Fruit fly (Drosophila melanogaster): ENCODE measurements around the gene CG44422.
A peak's percentile ranks its signal among the peaks of the same experiment; 100 is the strongest.

The CG44422 gene

DNA sequence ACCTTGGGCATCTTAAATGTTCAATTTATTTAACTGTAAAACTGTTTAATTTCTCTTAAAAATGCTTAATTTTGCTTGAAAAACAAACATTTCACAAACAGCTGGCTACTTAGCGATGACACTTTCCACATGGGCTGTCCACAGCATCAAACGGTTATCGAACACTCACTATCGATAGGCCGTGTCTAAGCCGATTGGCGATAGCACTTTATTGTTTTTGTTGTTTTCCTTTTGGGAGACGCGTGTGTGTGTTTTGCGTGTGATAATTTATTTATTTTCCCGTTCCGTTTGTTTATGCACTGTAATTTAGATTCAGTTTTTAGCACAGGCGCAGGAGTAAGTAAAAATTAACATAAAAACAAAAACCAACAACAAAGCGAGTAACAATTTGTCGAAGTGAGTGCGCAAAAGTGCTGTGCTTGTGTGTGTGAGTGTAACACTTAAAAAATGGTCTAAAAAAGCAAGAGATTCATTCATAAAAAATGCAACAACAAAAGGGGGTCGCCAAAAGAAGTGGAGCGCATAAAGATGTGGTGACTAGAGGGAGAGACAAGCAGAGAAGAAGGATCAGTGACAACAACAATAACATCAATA is 22.7 kb upstream of the CG44422 start, which contains the start of gene Gapvd1 (continued):
- TF ChIP-seq CG6765 (GFP tag; optimal IDR thresholded peaks at IDR 0.05): no peak

DNA sequence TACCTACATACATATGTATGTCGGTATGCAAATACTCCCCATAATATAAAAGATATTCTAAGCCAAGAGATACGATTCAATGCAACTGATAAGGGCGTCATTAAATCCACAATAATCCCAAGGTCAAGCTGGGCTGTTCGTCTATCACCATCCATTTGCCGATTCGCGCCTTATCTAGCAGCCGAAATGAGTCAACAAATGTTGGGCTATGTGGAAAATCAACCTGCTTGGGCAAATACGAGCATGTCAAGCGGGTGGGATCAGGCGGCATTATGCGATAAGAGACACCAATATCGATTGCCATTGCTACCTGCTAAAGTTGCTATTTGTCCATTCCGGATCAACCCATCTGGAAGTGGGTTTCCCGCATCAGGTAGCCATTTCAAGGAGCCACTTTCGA is 20.1 kb upstream of the CG44422 start:
- TF ChIP-seq dmrt11E (tag; optimal IDR thresholded peaks at IDR 0.05): no peak
- peak in 1 of 2 experiments; percentile 95 for TF ChIP-seq tll (GFP tag; optimal IDR thresholded peaks at IDR 0.05)
- peak; percentile 11 for TF ChIP-seq Kr (GFP tag; optimal IDR thresholded peaks at IDR 0.05)
- TF ChIP-seq CG15479 (GFP tag; optimal IDR thresholded peaks at IDR 0.05): peak; percentile 86
- peak; percentile 45 for TF ChIP-seq sens (GFP tag)
- no peak for TF ChIP-seq gsb-n (tag; optimal IDR thresholded peaks at IDR 0.05)
- peak; percentile 53 for TF ChIP-seq Med (GFP tag)
- no peak for TF ChIP-seq CG10209 (GFP tag; optimal IDR thresholded peaks at IDR 0.05)
- TF ChIP-seq D (optimal IDR thresholded peaks at IDR 0.05): peak; percentile 51
- no peak for TF ChIP-seq D (GFP tag; optimal IDR thresholded peaks at IDR 0.05)
- TF ChIP-seq CG11093 (GFP tag; IDR thresholded peaks at IDR 0.05): no peak

DNA sequence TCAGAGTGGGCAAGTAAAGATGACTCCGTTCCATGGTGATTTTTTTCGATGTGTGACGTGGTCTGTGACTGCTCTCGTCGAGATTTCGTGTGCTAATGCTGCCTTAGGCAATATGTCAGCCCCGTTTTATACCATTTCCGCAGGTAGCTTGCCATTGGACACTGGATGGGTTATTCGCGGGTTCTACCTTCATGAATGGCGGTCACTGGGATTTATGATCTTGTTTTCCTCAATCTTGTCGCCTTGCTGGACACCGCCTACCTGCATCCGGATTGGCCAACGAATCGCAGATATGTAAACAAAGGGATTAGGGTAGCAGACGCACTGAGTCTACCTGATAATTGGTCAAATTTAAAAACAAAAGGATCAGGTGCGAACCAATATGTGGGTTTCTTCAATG is 19.7 kb upstream of the CG44422 start, which contains the start of gene sisA:
Gene sisA (minus strand): TSS at position 101 of the 400 bp plus-strand sequence.
- TF ChIP-seq bab2 (GFP tag; optimal IDR thresholded peaks at IDR 0.05) (no peak), cad (GFP tag; optimal IDR thresholded peaks at IDR 0.05) (peak; percentile 61), gcm2 (GFP tag; optimal IDR thresholded peaks at IDR 0.05) (no peak)

DNA sequence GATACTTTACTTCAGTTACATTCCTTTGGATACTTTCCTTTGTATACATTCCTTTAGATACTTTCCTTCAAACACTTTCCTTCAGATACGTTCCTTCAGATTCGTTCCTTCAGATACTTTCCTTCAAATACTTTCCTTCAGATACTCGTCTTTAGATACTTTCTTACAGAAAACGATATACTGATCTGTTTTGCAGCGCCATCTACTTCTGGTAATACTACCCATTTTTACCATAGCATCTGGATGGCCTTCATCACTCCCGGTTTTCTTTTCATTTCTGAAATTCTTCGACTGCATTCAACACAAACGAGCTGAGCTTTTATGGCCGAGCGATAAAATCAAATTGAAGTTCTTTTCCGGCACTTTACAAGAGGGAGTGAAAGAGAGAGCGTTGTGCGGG is 17.3 kb upstream of the CG44422 start:
- TF ChIP-seq CTCF (GFP tag; optimal IDR thresholded peaks at IDR 0.05): peak; percentile 74
- TF ChIP-seq Dip2 (GFP tag; IDR thresholded peaks at IDR 0.05): peak; percentile 20; the same call in 1 of the 2 replicates
- TF ChIP-seq CG4707 (GFP tag; optimal IDR thresholded peaks at IDR 0.05): no peak
- peak; percentile 67 for TF ChIP-seq CG8290 (GFP tag; optimal IDR thresholded peaks at IDR 0.05)
- no peak for TF ChIP-seq CG8290 (tag; optimal IDR thresholded peaks at IDR 0.05)
- TF ChIP-seq CG17612 (GFP tag; IDR thresholded peaks at IDR 0.05): no peak
- TF ChIP-seq Kr (GFP tag; optimal IDR thresholded peaks at IDR 0.05): no peak

DNA sequence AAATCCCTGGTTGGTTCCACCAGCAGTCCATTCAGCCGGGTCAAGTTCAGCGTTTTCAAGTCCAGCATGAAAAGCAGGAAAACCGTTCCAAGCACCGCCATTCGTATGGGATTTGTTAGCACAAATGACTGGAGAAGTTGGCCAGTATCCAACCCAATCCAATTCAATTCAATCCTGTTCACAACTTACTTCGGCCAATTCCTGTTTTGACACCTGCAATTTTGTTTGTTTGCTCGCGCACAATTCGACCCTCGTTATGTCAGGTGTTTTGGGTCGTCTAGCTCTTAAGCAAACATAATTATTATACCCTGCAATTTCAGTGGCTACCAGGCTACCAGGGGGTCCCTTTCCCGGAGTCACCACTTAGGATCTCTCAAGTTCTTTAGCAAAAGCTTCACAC is 8.5 kb upstream of the CG44422 start, which contains the start of gene Ir10a:
Gene Ir10a (minus strand): TSS at position 101 of the 400 bp plus-strand sequence.
- TF ChIP-seq CG12155 (GFP tag; optimal IDR thresholded peaks at IDR 0.05) (no peak), CG9817 (tag; optimal IDR thresholded peaks at IDR 0.05) (no peak), CG5245 (GFP tag; optimal IDR thresholded peaks at IDR 0.05) (no peak), CG34422 (GFP tag; IDR thresholded peaks at IDR 0.05) (no peak), Awh (GFP tag; IDR thresholded peaks at IDR 0.05) (no peak), wek (GFP tag; optimal IDR thresholded peaks at IDR 0.05) (no peak), tio (GFP tag; optimal IDR thresholded peaks at IDR 0.05) (no peak), ro (GFP tag; IDR thresholded peaks at IDR 0.05) (no peak), Sry-β (GFP tag; optimal IDR thresholded peaks at IDR 0.05) (no peak), caup (GFP tag; optimal IDR thresholded peaks at IDR 0.05; ENCODE audit: severe bottlenecking) (no peak), gsb (GFP tag; IDR thresholded peaks at IDR 0.05) (no peak), stc (GFP tag; IDR thresholded peaks at IDR 0.05) (no peak), Nf-YB (GFP tag; optimal IDR thresholded peaks at IDR 0.05) (no peak), grn (GFP tag; optimal IDR thresholded peaks at IDR 0.05) (no peak), Nf-YA (GFP tag; IDR thresholded peaks at IDR 0.05) (no peak), CG12942 (GFP tag; optimal IDR thresholded peaks at IDR 0.05) (no peak), hbn (GFP tag; IDR thresholded peaks at IDR 0.05; ENCODE audit: partially characterized antibody) (no peak), CG18262 (tag; optimal IDR thresholded peaks at IDR 0.05) (no peak), cad (GFP tag; optimal IDR thresholded peaks at IDR 0.05) (no peak), dm (GFP tag; optimal IDR thresholded peaks at IDR 0.05) (no peak)
